Worm (Caenorhabditis elegans): ENCODE measurements around the gene ets-4.

- TF ChIP-seq snpc-4 (tag; optimal IDR thresholded peaks at IDR 0.05): no peak
- no peak for TF ChIP-seq tbx-2 (tag; optimal IDR thresholded peaks at IDR 0.05)
- no peak for TF ChIP-seq unc-62 (GFP tag; optimal IDR thresholded peaks at IDR 0.05)
- no peak for TF ChIP-seq sox-4 (tag; optimal IDR thresholded peaks at IDR 0.05)
- TF ChIP-seq dsc-1 (tag; optimal IDR thresholded peaks at IDR 0.05): no peak
- no peak for TF ChIP-seq ztf-11 (tag; optimal IDR thresholded peaks at IDR 0.05)
- TF ChIP-seq fkh-8 (tag; optimal IDR thresholded peaks at IDR 0.05): no peak
- no peak for TF ChIP-seq ces-1 (GFP tag; optimal IDR thresholded peaks at IDR 0.05)
- no peak for TF ChIP-seq lin-15B (tag; optimal IDR thresholded peaks at IDR 0.05)
Observed at ce11 chrX:6538068-6538467, 19.4 kb downstream of the ets-4 start.
